Worm (Caenorhabditis elegans) whole organism, late embryonic: ENCODE results near the gene gtf-2F1.

Source experiments
- C08G9.2 ChIP-seq: sonication (generic microtip); optimal IDR thresholded peaks from 2 replicates; lab custom pipeline; 2016; ENCODE audit warnings: mild to moderate bottlenecking, missing genetic modification characterization, moderate library complexity, missing compliant biosample characterization
- C38D4.7 ChIP-seq: fragments of 200-800 bp; sonication (Bioruptor generic); optimal IDR thresholded peaks from 2 replicates; lab custom pipeline; 2018; ENCODE audit warnings: mild to moderate bottlenecking, missing genetic modification characterization, moderate library complexity, missing compliant biosample characterization
- ama-1 ChIP-seq: fragments of 150-350 bp; optimal IDR thresholded peaks from 2 replicates; lab custom pipeline; 2014
- ceh-14 ChIP-seq: sonication (generic microtip); optimal IDR thresholded peaks from 2 replicates; lab custom pipeline; 2016; ENCODE audit warnings: missing genotype, missing genetic modification characterization, missing compliant biosample characterization
- ceh-18 ChIP-seq: sonication (generic microtip); optimal IDR thresholded peaks from 2 replicates; lab custom pipeline; 2016; ENCODE audit warnings: missing genetic modification characterization, missing compliant biosample characterization
- ceh-19 ChIP-seq: fragments of 200-800 bp; sonication (Bioruptor generic); optimal IDR thresholded peaks from 2 replicates; lab custom pipeline; 2018; ENCODE audit warnings: mild to moderate bottlenecking, missing genetic modification characterization, missing compliant biosample characterization
- ceh-31 ChIP-seq: sonication (generic microtip); optimal IDR thresholded peaks from 2 replicates; lab custom pipeline; 2016; ENCODE audit warnings: missing genetic modification characterization, missing compliant biosample characterization
- ceh-34 ChIP-seq: sonication (generic microtip); optimal IDR thresholded peaks from 2 replicates; lab custom pipeline; 2016; ENCODE audit warnings: mild to moderate bottlenecking, missing genetic modification characterization, missing compliant biosample characterization
- dve-1 ChIP-seq: sonication (generic microtip); optimal IDR thresholded peaks from 2 replicates; lab custom pipeline; 2017; ENCODE audit warnings: antibody characterized with exemption, mild to moderate bottlenecking, missing genetic modification characterization, missing compliant biosample characterization
- elt-4 ChIP-seq: sonication (generic microtip); optimal IDR thresholded peaks from 2 replicates; lab custom pipeline; 2016; ENCODE audit warnings: missing genetic modification characterization, missing compliant biosample characterization
- ets-4 ChIP-seq: sonication (generic microtip); optimal IDR thresholded peaks from 2 replicates; lab custom pipeline; 2016; ENCODE audit warnings: missing genetic modification characterization, missing compliant biosample characterization
- eyg-1 ChIP-seq: sonication (generic microtip); optimal IDR thresholded peaks from 2 replicates; lab custom pipeline; 2016; ENCODE audit warnings: missing genotype, missing genetic modification characterization, missing compliant biosample characterization
- hlh-15 ChIP-seq: sonication (generic microtip); optimal IDR thresholded peaks from 2 replicates; lab custom pipeline; 2016; ENCODE audit warnings: missing genetic modification characterization, missing compliant biosample characterization
- hlh-30 ChIP-seq: sonication (generic microtip); optimal IDR thresholded peaks from 2 replicates; lab custom pipeline; 2017; ENCODE audit warnings: antibody characterized with exemption, missing genetic modification characterization, missing compliant biosample characterization; ENCODE audit not compliant: insufficient read depth
- hlh-6 ChIP-seq: sonication (generic microtip); optimal IDR thresholded peaks from 2 replicates; lab custom pipeline; 2016; ENCODE audit warnings: missing genotype, missing genetic modification characterization, missing compliant biosample characterization
- hlh-8 ChIP-seq: sonication (generic microtip); optimal IDR thresholded peaks from 2 replicates; lab custom pipeline; 2016; ENCODE audit warnings: missing genotype, missing genetic modification characterization, missing compliant biosample characterization
- lim-6 ChIP-seq: sonication (generic microtip); optimal IDR thresholded peaks from 2 replicates; lab custom pipeline; 2016; ENCODE audit warnings: missing genetic modification characterization, missing compliant biosample characterization
- lin-11 ChIP-seq: fragments of 200-800 bp; sonication (Bioruptor generic); optimal IDR thresholded peaks from 2 replicates; lab custom pipeline; 2018; ENCODE audit warnings: mild to moderate bottlenecking, missing genetic modification characterization, missing compliant biosample characterization
- nfya-1 ChIP-seq: sonication (generic microtip); optimal IDR thresholded peaks from 2 replicates; lab custom pipeline; 2017; ENCODE audit warnings: missing genetic modification characterization, mild to moderate bottlenecking, missing compliant biosample characterization, antibody characterized with exemption, moderate library complexity
- nhr-11 ChIP-seq: fragments of 150-350 bp; optimal IDR thresholded peaks from 2 replicates; lab custom pipeline; 2014; ENCODE audit warnings: missing biosample characterization, missing genetic modification characterization
- pag-3 ChIP-seq: sonication (generic microtip); optimal IDR thresholded peaks from 2 replicates; lab custom pipeline; 2016; ENCODE audit warnings: missing compliant biosample characterization, missing genetic modification characterization, borderline replicate concordance
- pax-1 ChIP-seq: fragments of 150-350 bp; optimal IDR thresholded peaks from 2 replicates; lab custom pipeline; 2014; ENCODE audit warnings: missing biosample characterization, missing genetic modification characterization
- pha-2 ChIP-seq: sonication (generic microtip); optimal IDR thresholded peaks from 2 replicates; lab custom pipeline; 2017; ENCODE audit warnings: mild to moderate bottlenecking, missing genetic modification characterization, missing compliant biosample characterization
- sdc-2 ChIP-seq: sonication (generic microtip); optimal IDR thresholded peaks from 2 replicates; lab custom pipeline; 2016; ENCODE audit warnings: missing genotype, missing genetic modification characterization, missing compliant biosample characterization
- syd-9 ChIP-seq: sonication (generic microtip); optimal IDR thresholded peaks from 2 replicates; lab custom pipeline; 2016; ENCODE audit warnings: mild to moderate bottlenecking, missing genetic modification characterization, moderate library complexity, missing compliant biosample characterization
- tbx-7 ChIP-seq: sonication (generic microtip); optimal IDR thresholded peaks from 2 replicates; lab custom pipeline; 2016; ENCODE audit warnings: missing genotype, missing genetic modification characterization, missing compliant biosample characterization
- unc-3 ChIP-seq, 2 experiments: fragments of 200-800 bp in 1 of 2; sonication (Bioruptor generic) in 1 of 2; sonication (generic microtip) in 1 of 2; conservative IDR thresholded peaks in 1 of 2; optimal IDR thresholded peaks in 1 of 2; 2 replicates each; pipeline versions ENCODE4 v1.3.6 to Lab custom; 2016 to 2022; ENCODE audit warnings: missing compliant biosample characterization in 2 of 2, missing genetic modification characterization in 2 of 2, missing genetic modification reagents in 1 of 2
- unc-42 ChIP-seq: sonication (generic microtip); optimal IDR thresholded peaks from 2 replicates; lab custom pipeline; 2016; ENCODE audit warnings: missing genotype, missing genetic modification characterization, missing compliant biosample characterization

The gtf-2F1 gene

DNA sequence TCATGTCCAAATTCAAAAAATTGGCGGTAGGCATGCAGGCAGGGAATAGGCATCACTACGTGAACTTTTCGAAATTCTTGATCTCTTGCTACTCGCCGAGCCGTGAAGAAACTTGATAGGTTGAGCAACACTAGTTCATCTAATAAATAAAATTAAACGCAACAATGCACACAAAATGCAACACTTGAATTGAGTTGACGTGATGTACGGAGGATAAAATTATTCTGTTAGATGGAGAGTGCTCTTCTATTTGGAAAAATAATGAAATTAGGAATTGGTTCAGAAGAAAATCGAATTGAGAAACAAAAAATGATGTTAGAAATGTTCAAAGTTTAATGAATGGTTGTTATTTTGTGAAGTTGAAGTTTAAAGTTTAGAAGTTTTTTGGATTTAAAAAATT, 24.5 kb upstream of the gtf-2F1 start:
- TF ChIP-seq unc-42 (tag; lab: Kevin White, UChicago), result peak; percentile 41
- no peak for TF ChIP-seq ceh-14 (tag; lab: Kevin White, UChicago)

DNA sequence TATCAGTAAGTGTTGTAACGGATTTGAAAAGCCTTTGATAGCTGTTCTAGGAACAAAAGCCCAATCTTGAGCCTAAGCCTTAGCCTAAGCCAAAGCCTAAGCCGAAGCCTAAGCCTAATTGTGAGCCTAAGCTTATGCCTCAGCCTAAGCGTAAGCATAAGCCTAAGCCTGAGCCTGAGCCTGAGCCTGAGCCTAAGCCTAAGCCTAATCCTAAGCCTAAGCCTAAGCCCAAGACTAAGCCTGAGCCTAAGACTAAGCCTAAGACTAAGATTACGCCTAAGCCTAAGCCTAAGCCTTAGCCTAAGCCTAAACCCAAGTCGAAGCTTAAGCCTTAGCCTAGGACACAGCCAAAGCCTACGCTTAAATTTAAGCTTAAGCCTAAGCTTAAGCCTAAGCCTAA, 23.8 kb upstream of the gtf-2F1 start:
- TF ChIP-seq nhr-11, result no peak
- TF ChIP-seq ets-4 (tag; lab: Kevin White, UChicago), result no peak
- TF ChIP-seq dve-1, result peak; percentile 80

DNA sequence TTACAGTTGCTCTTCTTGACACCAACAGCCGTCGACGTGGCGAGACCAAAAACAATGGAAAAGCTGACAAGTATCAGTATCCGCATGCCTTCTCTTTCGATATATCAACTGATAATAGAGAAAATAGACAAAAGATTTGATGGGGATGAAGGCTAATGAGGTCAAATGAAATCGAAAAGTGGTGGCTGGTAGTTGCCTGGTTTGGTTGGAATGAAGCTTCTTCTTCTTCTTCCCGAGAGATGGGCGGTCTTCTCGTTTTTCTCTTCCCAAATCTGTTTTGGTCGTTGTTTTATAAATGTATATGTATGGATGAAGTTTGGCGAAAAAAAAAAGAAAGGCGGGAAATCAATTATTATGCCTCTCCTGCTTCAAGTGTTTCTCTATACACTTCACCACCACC, 19.7 kb upstream of the gtf-2F1 start, which contains the start of gene C01F1.5:
C01F1.5 (minus strand) TSS at position 103 of the 400 bp plus-strand sequence.
- TF ChIP-seq hlh-6 (tag; lab: Kevin White, UChicago), result no peak
- no peak for TF ChIP-seq ceh-34 (tag; lab: Kevin White, UChicago)
- no peak for TF ChIP-seq ceh-19 (GFP tag; lab: Kevin White, UChicago)
- no peak for TF ChIP-seq lim-6 (tag; lab: Kevin White, UChicago)
- no peak for TF ChIP-seq ceh-14 (tag; lab: Kevin White, UChicago)
- no peak for TF ChIP-seq ama-1 (lab: Kevin White, UChicago)
- TF ChIP-seq C38D4.7 (GFP tag; lab: Kevin White, UChicago), result no peak
- TF ChIP-seq, all 69 proteins: peak for 0

DNA sequence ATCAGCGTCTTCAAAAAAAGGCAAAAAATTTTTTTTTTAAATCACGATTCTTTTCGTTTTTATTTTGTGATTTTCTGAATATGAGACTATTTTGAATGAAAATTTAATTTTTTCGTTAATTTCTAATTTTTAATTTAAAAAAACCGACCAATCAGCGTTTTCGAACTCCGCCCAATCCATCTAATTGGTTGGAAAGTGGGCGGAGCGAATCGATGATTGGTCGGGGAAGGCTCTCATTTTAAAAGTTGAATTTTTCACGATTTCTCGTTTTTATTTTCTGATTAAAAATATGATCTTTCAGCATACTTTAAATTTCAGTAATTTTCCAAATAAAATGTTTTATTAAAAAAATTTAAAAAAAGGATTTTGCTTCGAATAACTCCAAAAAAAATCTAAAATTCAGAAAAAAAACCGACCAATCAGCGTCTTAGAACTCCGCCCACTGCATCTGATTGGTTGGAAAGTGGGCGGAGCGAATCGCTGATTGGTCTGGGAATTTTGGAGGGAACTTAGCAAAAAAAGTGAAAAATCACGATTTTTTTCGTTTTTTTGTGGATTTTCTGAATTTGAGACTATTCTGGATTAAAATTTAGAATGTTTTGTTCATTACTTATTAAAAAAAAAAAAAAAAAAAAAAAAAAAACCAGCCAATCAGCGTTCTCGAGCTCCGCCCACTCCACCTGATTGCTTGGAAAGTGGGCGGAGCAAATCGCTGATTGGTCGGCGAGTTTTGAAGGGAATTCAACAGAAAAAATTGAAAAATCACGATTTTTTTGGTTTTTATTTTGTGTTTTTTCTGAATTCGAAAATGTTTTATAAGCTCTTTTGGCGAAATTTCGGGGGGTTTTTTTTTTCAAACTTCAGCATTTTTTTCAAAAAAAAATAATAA, 16.9 kb upstream of the gtf-2F1 start:
- no peak for TF ChIP-seq unc-3 (GFP tag; conservative IDR thresholded peaks at IDR 0.05; lab: Robert Waterston, UW)
- TF ChIP-seq unc-3 (tag; optimal IDR thresholded peaks at IDR 0.05; lab: Kevin White, UChicago), result no peak
- TF ChIP-seq nfya-1 (tag; lab: Kevin White, UChicago), result peak; percentile 81
- no peak for TF ChIP-seq ceh-31 (tag; lab: Kevin White, UChicago)
- TF ChIP-seq pha-2, result no peak
- TF ChIP-seq, all 69 proteins: peak for 1

DNA sequence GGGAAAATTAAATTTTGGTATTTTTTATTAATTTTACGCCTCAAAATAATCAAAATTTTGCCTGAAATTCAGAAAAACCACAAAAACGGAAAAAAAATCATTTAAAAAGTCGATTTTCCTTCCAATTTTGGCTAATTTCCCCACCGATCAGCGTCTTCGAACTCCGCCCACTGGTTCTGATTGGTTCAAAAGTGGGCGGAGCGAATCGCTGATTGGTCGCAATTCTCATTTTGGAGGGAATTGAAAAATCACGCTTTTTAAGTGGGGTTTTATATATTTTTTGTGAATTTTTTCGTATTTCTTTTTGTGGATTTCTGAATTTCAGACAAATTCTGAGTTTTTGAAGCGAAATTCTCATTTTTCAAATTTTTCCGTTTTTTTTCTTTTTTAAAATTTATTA, 14.5 kb upstream of the gtf-2F1 start:
- no peak for TF ChIP-seq elt-4 (tag; lab: Kevin White, UChicago)
- peak; percentile 83 for TF ChIP-seq nfya-1 (tag; lab: Kevin White, UChicago)

DNA sequence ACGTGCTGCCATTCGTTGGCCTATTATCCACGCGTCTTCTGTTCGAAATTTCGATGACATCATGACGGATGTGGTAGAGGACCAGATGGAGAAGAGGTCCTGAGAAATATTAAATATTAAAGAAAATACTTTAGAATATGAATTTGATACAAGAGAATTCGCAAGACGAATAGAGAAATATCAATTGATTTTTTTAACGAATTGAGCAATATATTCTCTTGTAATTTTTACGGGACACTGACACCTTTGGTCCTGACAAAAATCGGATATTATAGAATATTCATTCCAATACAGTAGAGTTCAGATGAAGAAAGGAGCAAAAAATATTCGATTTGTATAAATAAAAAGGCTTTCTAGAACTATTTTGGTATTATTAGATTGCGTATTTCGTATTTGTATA, 13.3 kb upstream of the gtf-2F1 start, which contains the start of gene C01F1.6:
C01F1.6 (minus strand) TSS at position 101 of the 400 bp plus-strand sequence.
- TF ChIP-seq C08G9.2 (tag; lab: Kevin White, UChicago) (no peak), eyg-1 (no peak), ceh-18 (tag; lab: Kevin White, UChicago) (no peak), syd-9 (no peak), C38D4.7 (GFP tag; lab: Kevin White, UChicago) (no peak), hlh-30 (tag; lab: Kevin White, UChicago) (no peak), sdc-2 (tag; lab: Kevin White, UChicago) (no peak), hlh-8 (tag; lab: Kevin White, UChicago) (no peak), hlh-15 (tag; lab: Kevin White, UChicago) (no peak), unc-42 (tag; lab: Kevin White, UChicago) (no peak), pag-3 (tag; lab: Kevin White, UChicago) (no peak), pax-1 (tag; lab: Kevin White, UChicago) (no peak), tbx-7 (tag; lab: Kevin White, UChicago) (no peak), lin-11 (tag; lab: Kevin White, UChicago) (no peak), unc-3 (GFP tag; conservative IDR thresholded peaks at IDR 0.05; lab: Robert Waterston, UW) (no peak), unc-3 (tag; optimal IDR thresholded peaks at IDR 0.05; lab: Kevin White, UChicago) (no peak)
